Worm (Caenorhabditis elegans) whole organism, mixed stage, embryonic: ENCODE data around the gene best-23.

Source experiments
- elt-3 ChIP-seq: fragments of 150-350 bp; optimal IDR thresholded peaks from 2 replicates; lab custom pipeline; 2014; ENCODE audit warnings: missing biosample characterization, missing genetic modification characterization
- lin-13 ChIP-seq: fragments of 150-350 bp; optimal IDR thresholded peaks from 2 replicates; lab custom pipeline; 2014; ENCODE audit warnings: missing biosample characterization, missing genetic modification characterization
- nhr-12 ChIP-seq: fragments of 150-350 bp; optimal IDR thresholded peaks from 2 replicates; lab custom pipeline; 2014; ENCODE audit warnings: missing biosample characterization, missing genetic modification characterization
- nhr-237 ChIP-seq: fragments of 150-350 bp; optimal IDR thresholded peaks from 2 replicates; lab custom pipeline; 2014; ENCODE audit warnings: missing biosample characterization, missing genetic modification characterization
- nhr-28 ChIP-seq: fragments of 150-350 bp; optimal IDR thresholded peaks from 2 replicates; lab custom pipeline; 2014; ENCODE audit warnings: missing biosample characterization, missing genetic modification characterization
- pha-4 ChIP-seq: fragments of 150-350 bp; optimal IDR thresholded peaks from 2 replicates; lab custom pipeline; 2018; ENCODE audit warnings: missing biosample characterization, missing genetic modification reagents, missing genetic modification characterization
- snpc-4 ChIP-seq: fragments of 150-350 bp; optimal IDR thresholded peaks from 2 replicates; lab custom pipeline; 2014; ENCODE audit warnings: missing biosample characterization, missing genetic modification characterization
- unc-120 ChIP-seq: sonication (generic microtip); optimal IDR thresholded peaks from 2 replicates; lab custom pipeline; 2017; ENCODE audit warnings: missing genetic modification characterization, missing compliant biosample characterization; ENCODE audit not compliant: poor library complexity, severe bottlenecking
- unc-39 ChIP-seq: fragments of 150-350 bp; optimal IDR thresholded peaks from 2 replicates; lab custom pipeline; 2014; ENCODE audit warnings: missing biosample characterization, missing genetic modification characterization
- ztf-11 ChIP-seq: fragments of 150-350 bp; optimal IDR thresholded peaks from 2 replicates; lab custom pipeline; 2014; ENCODE audit warnings: missing biosample characterization, missing genetic modification characterization

ce11 chrII:7940848-7941247 lies 33.5 kb upstream of the best-23 start, which contains the start of gene ZK669.3:
- TF ChIP-seq nhr-12 (tag; lab: Kevin White, UChicago) = no peak
- no peak for TF ChIP-seq nhr-28
- no peak for TF ChIP-seq snpc-4 (tag; lab: Kevin White, UChicago)
- TF ChIP-seq unc-120 (tag; lab: Kevin White, UChicago) = no peak
- no peak for TF ChIP-seq unc-39 (tag; lab: Kevin White, UChicago)
- no peak for TF ChIP-seq pha-4 (tag; lab: Kevin White, UChicago)
- no peak for TF ChIP-seq ztf-11
- TF ChIP-seq lin-13 (tag; lab: Kevin White, UChicago) = no peak
- no peak for TF ChIP-seq elt-3 (tag; lab: Kevin White, UChicago)
- no peak for TF ChIP-seq nhr-237 (tag; lab: Kevin White, UChicago)
